Worm (Caenorhabditis elegans) whole organism, L1 larva: Measurements from ENCODE around the gene ets-5.

ENCODE experiments used
- ama-1 ChIP-seq: fragments of 150-350 bp; optimal IDR thresholded peaks from 2 replicates; lab custom pipeline; 2014
- elt-2 ChIP-seq: sonication (generic microtip); optimal IDR thresholded peaks from 2 replicates; lab custom pipeline; 2016; ENCODE audit warnings: missing genetic modification characterization, mild to moderate bottlenecking, inconsistent platforms, missing compliant biosample characterization, missing genetic modification reagents
- grh-1 ChIP-seq: fragments of 200-800 bp; sonication (Bioruptor generic); IDR thresholded peaks from 2 replicates; pipeline ENCODE4 v1.3.6; 2022; ENCODE audit warnings: missing genetic modification reagents, missing genetic modification characterization, missing compliant biosample characterization
- nhr-71 ChIP-seq: sonication (generic microtip); optimal IDR thresholded peaks from 2 replicates; lab custom pipeline; 2016; ENCODE audit warnings: mild to moderate bottlenecking, missing genetic modification characterization, moderate library complexity, missing compliant biosample characterization
- nhr-90 ChIP-seq: sonication (generic microtip); optimal IDR thresholded peaks from 2 replicates; lab custom pipeline; 2016; ENCODE audit warnings: mild to moderate bottlenecking, missing genetic modification characterization, missing compliant biosample characterization; ENCODE audit not compliant: poor library complexity
- sup-37 ChIP-seq: fragments of 200-800 bp; sonication (Bioruptor generic); optimal IDR thresholded peaks from 2 replicates; lab custom pipeline; 2018; ENCODE audit warnings: mild to moderate bottlenecking, missing genetic modification characterization, missing compliant biosample characterization
- unc-130 ChIP-seq: fragments of 150-350 bp; optimal IDR thresholded peaks from 2 replicates; lab custom pipeline; 2017; ENCODE audit warnings: missing biosample characterization, missing genetic modification characterization, inconsistent platforms

ce11 chrX:5124288-5124687 lies 40.0 kb upstream of the ets-5 start:
- TF ChIP-seq ama-1 (lab: Kevin White, UChicago) = no peak
- no peak for TF ChIP-seq elt-2
- no peak for TF ChIP-seq nhr-90 (tag; lab: Kevin White, UChicago)
- TF ChIP-seq nhr-71 (tag; lab: Kevin White, UChicago) = no peak
- no peak for TF ChIP-seq unc-130
- TF ChIP-seq grh-1 (GFP tag; lab: Robert Waterston, UW) = no peak
- no peak for TF ChIP-seq sup-37 (GFP tag; lab: Kevin White, UChicago)
